Fruit fly (Drosophila melanogaster): Measurements from ENCODE around the gene side-VII.

DNA sequence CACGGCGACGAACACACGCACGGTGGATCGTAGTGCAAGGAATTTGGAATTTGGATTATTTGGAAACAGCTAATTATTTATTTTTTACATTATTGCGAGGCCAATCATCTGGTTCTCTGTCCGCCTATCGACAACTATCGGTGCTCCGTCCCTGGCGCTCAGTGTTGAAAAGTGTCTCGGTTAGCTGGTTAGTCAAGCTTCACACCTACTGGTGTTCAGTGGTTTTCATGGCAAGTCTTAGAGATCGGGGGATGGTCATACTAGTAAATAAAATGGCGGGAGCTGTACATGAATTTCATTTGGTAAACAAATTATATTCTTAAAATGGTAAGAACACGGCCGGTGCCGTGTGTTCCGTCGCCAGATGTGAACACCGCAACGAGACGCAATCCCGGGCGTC, 28.9 kb downstream of the side-VII start, which contains the start of the genes trbd and dmt:
- TF ChIP-seq CG8478 (optimal IDR thresholded peaks at IDR 0.05), result no peak
- no peak for TF ChIP-seq psq (optimal IDR thresholded peaks at IDR 0.05)
- TF ChIP-seq pan (optimal IDR thresholded peaks at IDR 0.05), result no peak
- TF ChIP-seq usp (GFP tag; optimal IDR thresholded peaks at IDR 0.05), result no peak
- TF ChIP-seq Dll (optimal IDR thresholded peaks at IDR 0.05), result no peak
